Worm (Caenorhabditis elegans) whole organism, early embryonic: ENCODE results near the gene W01B6.3.

Experiments used
- B0310.2 ChIP-seq: sonication (generic microtip); optimal IDR thresholded peaks from 2 replicates; lab custom pipeline; 2016; ENCODE audit warnings: mild to moderate bottlenecking, missing genetic modification characterization, missing compliant biosample characterization
- F13C5.2 ChIP-seq: sonication (generic microtip); optimal IDR thresholded peaks from 2 replicates; lab custom pipeline; 2017; ENCODE audit warnings: mild to moderate bottlenecking, missing genetic modification characterization, inconsistent platforms, missing compliant biosample characterization
- aly-1 ChIP-seq: sonication (generic microtip); optimal IDR thresholded peaks from 2 replicates; lab custom pipeline; 2016; ENCODE audit warnings: missing genetic modification characterization, missing compliant biosample characterization
- ama-1 ChIP-seq: fragments of 150-350 bp; optimal IDR thresholded peaks from 2 replicates; lab custom pipeline; 2014
- ceh-13 ChIP-seq: fragments of 200-800 bp; sonication (Bioruptor generic); optimal IDR thresholded peaks from 2 replicates; lab custom pipeline; 2018; ENCODE audit warnings: mild to moderate bottlenecking, missing genetic modification characterization, missing compliant biosample characterization
- ceh-36 ChIP-seq: sonication (generic microtip); optimal IDR thresholded peaks from 2 replicates; lab custom pipeline; 2016; ENCODE audit warnings: missing genetic modification characterization, inconsistent platforms, missing compliant biosample characterization
- ets-7 ChIP-seq: sonication (generic microtip); optimal IDR thresholded peaks from 2 replicates; lab custom pipeline; 2016; ENCODE audit warnings: missing genotype, missing genetic modification characterization, missing compliant biosample characterization
- flt-1 ChIP-seq: fragments of 200-800 bp; sonication (Bioruptor generic); IDR thresholded peaks from 2 replicates; pipeline ENCODE4 v1.3.6; 2022; ENCODE audit warnings: missing genetic modification characterization, missing compliant biosample characterization
- hmbx-1 ChIP-seq: sonication (generic microtip); optimal IDR thresholded peaks from 2 replicates; lab custom pipeline; 2016; ENCODE audit warnings: mild to moderate bottlenecking, missing genetic modification characterization, missing compliant biosample characterization
- hmg-4 ChIP-seq: fragments of 200-800 bp; sonication (Bioruptor generic); optimal IDR thresholded peaks from 2 replicates; lab custom pipeline; 2018; ENCODE audit warnings: mild to moderate bottlenecking, missing genetic modification characterization, missing compliant biosample characterization
- hnd-1 ChIP-seq: sonication (generic microtip); optimal IDR thresholded peaks from 2 replicates; lab custom pipeline; 2016; ENCODE audit warnings: missing genetic modification characterization, missing compliant biosample characterization
- pes-1 ChIP-seq: fragments of 200-800 bp; sonication (Bioruptor generic); IDR thresholded peaks from 2 replicates; pipeline ENCODE4 v1.3.6; 2022; ENCODE audit warnings: missing genetic modification reagents, missing genetic modification characterization, missing compliant biosample characterization
- scrt-1 ChIP-seq: fragments of 200-800 bp; sonication (Bioruptor generic); IDR thresholded peaks from 2 replicates; pipeline ENCODE4 v1.3.6; 2022; ENCODE audit warnings: missing genetic modification characterization, missing compliant biosample characterization
- sea-1 ChIP-seq: fragments of 200-800 bp; sonication (Bioruptor generic); conservative IDR thresholded peaks from 2 replicates; pipeline ENCODE4 v1.3.6; 2022; ENCODE audit warnings: missing genetic modification characterization, missing compliant biosample characterization
- tbx-11 ChIP-seq: fragments of 200-800 bp; sonication (Bioruptor generic); IDR thresholded peaks from 2 replicates; pipeline ENCODE4 v1.3.6; 2022; ENCODE audit warnings: missing genetic modification characterization, missing compliant biosample characterization
- tbx-37 ChIP-seq: fragments of 200-800 bp; sonication (Bioruptor generic); conservative IDR thresholded peaks from 2 replicates; pipeline ENCODE4 v1.3.6; 2022; ENCODE audit warnings: missing genetic modification reagents, missing genetic modification characterization, missing compliant biosample characterization
- tra-4 ChIP-seq: sonication (generic microtip); optimal IDR thresholded peaks from 2 replicates; lab custom pipeline; 2017; ENCODE audit warnings: missing genetic modification characterization, missing compliant biosample characterization

W01B6.3 gene

DNA sequence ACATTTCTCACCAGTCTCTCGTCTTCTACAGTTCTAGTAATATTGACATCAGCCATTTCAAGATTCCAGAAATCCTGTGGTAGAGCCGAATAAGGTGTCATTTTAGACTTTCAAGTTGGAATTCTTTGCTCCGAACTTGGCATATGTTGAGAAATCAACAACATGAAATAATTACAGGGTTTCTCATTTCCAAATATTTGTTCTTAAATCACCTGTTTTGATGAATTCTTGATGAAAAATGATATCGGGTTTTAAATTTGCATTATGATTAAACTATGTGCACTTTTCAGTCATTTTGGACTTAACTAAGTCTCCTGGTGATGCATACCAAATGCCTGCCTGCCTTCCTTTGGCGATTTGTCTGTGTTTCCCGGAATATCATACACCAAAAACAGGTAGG lies 18.9 kb downstream of the W01B6.3 start, which contains the start of gene srv-12:
Gene srv-12, minus strand, starts transcription at position 101 of the 400 bp plus-strand sequence.
- TF ChIP-seq ceh-13 (GFP tag; lab: Kevin White, UChicago) (no peak), F13C5.2 (tag; lab: Kevin White, UChicago) (no peak), ets-7 (no peak), ceh-36 (tag; lab: Kevin White, UChicago) (no peak), pes-1 (GFP tag; lab: Robert Waterston, UW) (no peak), hmbx-1 (tag; lab: Kevin White, UChicago) (no peak), sea-1 (GFP tag; lab: Robert Waterston, UW) (no peak), scrt-1 (GFP tag; lab: Robert Waterston, UW) (no peak), tbx-37 (GFP tag; lab: Robert Waterston, UW) (no peak)

DNA sequence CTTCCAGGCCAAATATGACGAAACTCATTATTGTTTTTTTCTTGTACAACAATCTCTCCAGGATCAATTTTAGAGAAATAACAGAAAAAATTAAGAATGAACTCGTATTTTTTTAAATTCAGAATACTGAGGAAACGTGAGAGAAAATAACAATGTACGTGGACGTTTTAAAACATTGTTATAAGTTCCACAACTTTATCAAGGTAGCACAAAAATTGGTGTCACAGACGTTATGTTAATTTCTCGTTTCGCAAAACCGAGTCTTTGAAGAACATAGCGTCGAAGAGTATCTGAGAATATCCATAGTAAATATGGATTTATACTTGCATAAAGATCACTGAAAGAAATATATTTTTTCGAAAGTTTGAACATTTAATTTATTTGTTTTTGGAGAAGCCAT lies 21.3 kb downstream of the W01B6.3 start, which contains the start of gene T04B2.8:
Gene T04B2.8, minus strand, starts transcription at position 101 of the 400 bp plus-strand sequence.
- no peak for TF ChIP-seq B0310.2 (tag; lab: Kevin White, UChicago)
- TF ChIP-seq hnd-1 (tag; lab: Kevin White, UChicago): no peak
- no peak for TF ChIP-seq tbx-37 (GFP tag; lab: Robert Waterston, UW)
- no peak for TF ChIP-seq pes-1 (GFP tag; lab: Robert Waterston, UW)
- TF ChIP-seq ceh-13 (GFP tag; lab: Kevin White, UChicago): no peak
- no peak for TF ChIP-seq ets-7
- no peak for TF ChIP-seq hmbx-1 (tag; lab: Kevin White, UChicago)
- TF ChIP-seq tra-4: no peak
- TF ChIP-seq tbx-11 (GFP tag; lab: Robert Waterston, UW): no peak
- TF ChIP-seq F13C5.2 (tag; lab: Kevin White, UChicago): no peak
- no peak for TF ChIP-seq flt-1 (GFP tag; lab: Robert Waterston, UW)
- TF ChIP-seq hmg-4 (GFP tag; lab: Kevin White, UChicago): no peak
- TF ChIP-seq scrt-1 (GFP tag; lab: Robert Waterston, UW): no peak
- TF ChIP-seq sea-1 (GFP tag; lab: Robert Waterston, UW): no peak
- TF ChIP-seq aly-1 (tag; lab: Kevin White, UChicago): no peak
- no peak for TF ChIP-seq ama-1
- TF ChIP-seq ceh-36 (tag; lab: Kevin White, UChicago): no peak

DNA sequence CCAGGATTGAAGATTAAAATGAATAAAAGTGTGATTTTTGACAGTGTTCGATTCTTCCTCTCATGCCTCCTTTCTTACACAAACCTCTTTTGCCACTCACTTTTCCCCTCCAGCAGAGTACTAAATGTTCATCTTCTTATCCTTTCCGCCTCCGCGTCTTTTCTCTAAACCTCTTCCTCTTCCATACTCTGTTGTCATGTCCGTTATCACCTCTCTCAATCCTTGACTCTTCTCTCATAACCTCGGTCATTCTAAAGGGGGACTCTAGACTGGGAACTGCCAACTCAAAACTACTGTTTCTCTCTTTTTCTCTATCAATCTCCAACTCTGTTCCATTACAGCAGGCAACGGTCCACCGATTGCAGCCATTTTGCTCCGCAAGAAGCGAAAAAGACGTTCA lies 24.2 kb downstream of the W01B6.3 start:
- TF ChIP-seq tra-4 (no peak), scrt-1 (GFP tag; lab: Robert Waterston, UW) (no peak), hmbx-1 (tag; lab: Kevin White, UChicago) (no peak), B0310.2 (tag; lab: Kevin White, UChicago) (no peak), hmg-4 (GFP tag; lab: Kevin White, UChicago) (no peak), hnd-1 (tag; lab: Kevin White, UChicago) (no peak), ama-1 (no peak), ets-7 (no peak), ceh-13 (GFP tag; lab: Kevin White, UChicago) (no peak), F13C5.2 (tag; lab: Kevin White, UChicago) (no peak), tbx-37 (GFP tag; lab: Robert Waterston, UW) (no peak), aly-1 (tag; lab: Kevin White, UChicago) (no peak), ceh-36 (tag; lab: Kevin White, UChicago) (no peak), pes-1 (GFP tag; lab: Robert Waterston, UW) (no peak), tbx-11 (GFP tag; lab: Robert Waterston, UW) (no peak), sea-1 (GFP tag; lab: Robert Waterston, UW) (no peak), flt-1 (GFP tag; lab: Robert Waterston, UW) (no peak)

DNA sequence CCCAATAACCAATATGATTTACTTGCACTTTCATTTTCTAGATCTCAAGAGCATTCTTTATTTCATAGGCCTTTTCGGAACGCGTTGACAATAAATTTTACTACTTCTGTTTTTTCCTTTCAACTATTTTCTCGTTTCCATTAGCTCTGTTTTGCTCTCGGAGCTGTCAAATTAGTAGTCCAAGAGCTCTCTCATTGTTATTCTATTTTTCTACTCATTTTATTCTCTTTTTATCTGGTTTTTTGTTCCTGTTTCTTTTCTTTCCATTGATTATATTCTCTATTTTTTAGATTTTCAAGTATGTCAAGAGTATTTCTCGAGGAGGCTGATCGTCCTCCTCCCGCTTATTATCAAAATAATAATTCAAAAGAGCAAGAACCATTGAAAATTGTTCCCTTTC lies 25.3 kb downstream of the W01B6.3 start, which contains the start of gene T04B2.3:
Gene T04B2.3, plus strand, starts transcription at position 301 of the 400 bp plus-strand sequence.
- TF ChIP-seq pes-1 (GFP tag; lab: Robert Waterston, UW) (no peak), ceh-13 (GFP tag; lab: Kevin White, UChicago) (no peak), aly-1 (tag; lab: Kevin White, UChicago) (no peak)

DNA sequence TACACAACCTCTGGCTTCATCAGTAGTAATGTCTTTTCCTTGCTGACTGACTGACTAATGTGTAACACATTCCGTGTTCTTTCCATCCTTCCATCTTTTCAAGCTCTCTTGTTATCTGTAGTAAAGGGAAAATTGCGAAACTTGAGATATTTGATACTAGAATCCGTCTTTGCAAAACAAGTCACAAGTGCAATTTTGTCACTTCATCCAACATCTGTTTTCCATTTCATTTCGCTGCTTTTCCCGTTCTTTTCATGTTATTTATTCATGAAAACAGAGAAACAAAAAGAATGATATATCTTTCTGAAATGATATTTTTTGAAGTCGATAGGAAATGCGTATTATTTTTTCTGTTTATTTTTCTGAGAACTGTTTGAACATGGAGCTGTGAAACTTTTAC lies 26.4 kb downstream of the W01B6.3 start:
- no peak for TF ChIP-seq hmg-4 (GFP tag; lab: Kevin White, UChicago)

DNA sequence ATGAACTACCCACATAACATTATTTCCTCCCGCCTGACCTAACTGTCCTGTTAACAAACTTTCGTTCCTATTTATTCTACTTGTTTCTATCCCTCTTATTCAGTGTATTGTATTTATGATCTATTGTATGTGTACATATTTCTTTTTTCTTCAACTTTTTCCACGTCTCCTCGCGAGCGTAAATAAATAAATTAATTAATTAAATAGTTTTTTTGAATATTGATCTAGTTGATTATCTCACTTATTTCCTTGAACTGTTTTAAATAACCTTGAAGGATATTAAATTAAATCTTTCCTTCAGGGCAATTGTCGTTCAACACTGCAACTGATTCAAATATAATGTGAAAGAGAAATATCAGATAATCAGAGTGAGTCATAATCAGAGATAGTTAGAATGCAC lies 29.5 kb downstream of the W01B6.3 start, which contains the start of gene frk-1:
Gene frk-1, plus strand, starts transcription at position 301 of the 400 bp plus-strand sequence.
- TF ChIP-seq B0310.2 (tag; lab: Kevin White, UChicago) (no peak), hmbx-1 (tag; lab: Kevin White, UChicago) (no peak), tbx-11 (GFP tag; lab: Robert Waterston, UW) (no peak), ama-1 (no peak), pes-1 (GFP tag; lab: Robert Waterston, UW) (no peak), sea-1 (GFP tag; lab: Robert Waterston, UW) (no peak), F13C5.2 (tag; lab: Kevin White, UChicago) (no peak), tbx-37 (GFP tag; lab: Robert Waterston, UW) (no peak)

DNA sequence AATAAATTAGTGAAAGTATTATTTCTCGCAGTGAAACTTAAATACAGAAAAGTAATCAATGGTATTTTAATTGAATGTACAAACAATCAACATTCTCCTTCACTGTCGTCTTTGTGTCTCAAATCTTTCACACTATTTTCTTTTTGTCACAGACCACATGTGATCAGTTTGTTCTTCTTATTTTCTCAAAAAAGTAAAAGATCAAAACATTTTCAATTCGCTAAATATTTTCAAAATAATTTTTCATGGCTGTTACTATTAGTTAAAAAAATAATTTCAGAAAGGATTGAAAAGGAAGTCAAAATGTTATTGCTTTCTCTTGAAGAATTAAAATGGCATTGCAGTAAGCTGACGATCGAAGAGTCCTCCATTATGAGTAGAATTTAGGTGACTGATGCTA lies 31.6 kb downstream of the W01B6.3 start, which contains the start of gene dhs-31:
Gene dhs-31, minus strand, starts transcription at position 101 of the 400 bp plus-strand sequence.
- no peak for TF ChIP-seq flt-1 (GFP tag; lab: Robert Waterston, UW)
- TF ChIP-seq scrt-1 (GFP tag; lab: Robert Waterston, UW): no peak
- no peak for TF ChIP-seq F13C5.2 (tag; lab: Kevin White, UChicago)
- no peak for TF ChIP-seq aly-1 (tag; lab: Kevin White, UChicago)
- no peak for TF ChIP-seq tbx-37 (GFP tag; lab: Robert Waterston, UW)
- no peak for TF ChIP-seq tbx-11 (GFP tag; lab: Robert Waterston, UW)
- no peak for TF ChIP-seq hmbx-1 (tag; lab: Kevin White, UChicago)
- no peak for TF ChIP-seq sea-1 (GFP tag; lab: Robert Waterston, UW)
- no peak for TF ChIP-seq ceh-13 (GFP tag; lab: Kevin White, UChicago)
